Fruit fly (Drosophila melanogaster) whole organism, embryonic: ENCODE measurements around the gene CG16964.
A peak's percentile ranks its signal among the peaks of the same experiment; 100 is the strongest.

Experiments
- B-H2 ChIP-seq: fragments of 200-800 bp; sonication (Bioruptor generic); optimal IDR thresholded peaks from 2 replicates; lab custom pipeline; 2018; ENCODE audit warnings: missing biosample characterization, mild to moderate bottlenecking, missing genetic modification characterization
- Bteb2 ChIP-seq: fragments of 200-800 bp; sonication (Bioruptor generic); optimal IDR thresholded peaks from 2 replicates; lab custom pipeline; 2016; ENCODE audit warnings: missing biosample characterization, missing genetic modification characterization
- CG10321 ChIP-seq: fragments of 200-800 bp; sonication (Bioruptor generic); IDR thresholded peaks from 2 replicates; pipeline ENCODE4 v1.3.6; 2022; ENCODE audit warnings: missing biosample characterization, missing genetic modification characterization
- CG10543 ChIP-seq: fragments of 200-800 bp; sonication (Bioruptor generic); optimal IDR thresholded peaks from 3 replicates; lab custom pipeline; 2017; ENCODE audit warnings: missing biosample characterization, mild to moderate bottlenecking, missing genetic modification characterization, moderate library complexity
- CG11504 ChIP-seq: fragments of 200-800 bp; sonication (Bioruptor generic); optimal IDR thresholded peaks from 3 replicates; lab custom pipeline; 2019; ENCODE audit warnings: missing biosample characterization, mild to moderate bottlenecking, missing genetic modification characterization, moderate library complexity
- CG11560 ChIP-seq: fragments of 200-800 bp; sonication (Bioruptor generic); IDR thresholded peaks from 3 replicates; pipeline ENCODE4 v1.3.6; 2022; ENCODE audit warnings: missing biosample characterization, missing genetic modification characterization
- CG11695 ChIP-seq: fragments of 200-800 bp; sonication (Bioruptor generic); IDR thresholded peaks from 3 replicates; pipeline ENCODE4 v1.3.6; 2022; ENCODE audit warnings: missing biosample characterization, missing genetic modification characterization
- CG11723 ChIP-seq: fragments of 200-800 bp; sonication (Bioruptor generic); optimal IDR thresholded peaks from 2 replicates; lab custom pipeline; 2017; ENCODE audit warnings: missing biosample characterization, mild to moderate bottlenecking, missing genetic modification characterization
- CG13775 ChIP-seq: fragments of 200-800 bp; sonication (Bioruptor generic); optimal IDR thresholded peaks from 3 replicates; lab custom pipeline; 2017; ENCODE audit warnings: missing biosample characterization, mild to moderate bottlenecking, missing genetic modification characterization
- CG14014 ChIP-seq: fragments of 200-800 bp; sonication (Bioruptor generic); IDR thresholded peaks from 2 replicates; pipeline ENCODE4 v1.3.6; 2022; ENCODE audit warnings: missing biosample characterization, missing genetic modification characterization
- CG1603 ChIP-seq: fragments of 200-800 bp; sonication (Bioruptor generic); optimal IDR thresholded peaks from 2 replicates; lab custom pipeline; 2019; ENCODE audit warnings: missing biosample characterization, mild to moderate bottlenecking, missing genetic modification characterization, moderate library complexity
- CG17912 ChIP-seq: fragments of 200-800 bp; sonication (Bioruptor generic); optimal IDR thresholded peaks from 2 replicates; lab custom pipeline; 2018; ENCODE audit warnings: missing biosample characterization, mild to moderate bottlenecking, missing genetic modification characterization
- CG18011 ChIP-seq: fragments of 200-800 bp; sonication (Bioruptor generic); optimal IDR thresholded peaks from 2 replicates; lab custom pipeline; 2017; ENCODE audit warnings: missing biosample characterization, missing genetic modification characterization, mild to moderate bottlenecking, moderate library complexity, missing genotype
- CG30403 ChIP-seq: fragments of 200-800 bp; sonication (Bioruptor generic); optimal IDR thresholded peaks from 3 replicates; lab custom pipeline; 2016; ENCODE audit warnings: missing biosample characterization, missing genetic modification characterization
- CG32767 ChIP-seq: fragments of 200-800 bp; sonication (Bioruptor generic); IDR thresholded peaks from 2 replicates; pipeline ENCODE4 v1.3.6; 2022; ENCODE audit warnings: missing biosample characterization, missing genetic modification characterization
- CG3281 ChIP-seq: fragments of 200-800 bp; sonication (Bioruptor generic); optimal IDR thresholded peaks from 3 replicates; lab custom pipeline; 2017; ENCODE audit warnings: missing biosample characterization, mild to moderate bottlenecking, missing genetic modification characterization
- CG4424 ChIP-seq: fragments of 200-800 bp; sonication (Bioruptor generic); optimal IDR thresholded peaks from 3 replicates; lab custom pipeline; 2016; ENCODE audit warnings: missing biosample characterization, missing genetic modification characterization
- CG4707 ChIP-seq: fragments of 200-800 bp; sonication (Bioruptor generic); optimal IDR thresholded peaks from 2 replicates; lab custom pipeline; 2018; ENCODE audit warnings: missing biosample characterization, mild to moderate bottlenecking, missing genetic modification characterization, moderate library complexity
- CG5245 ChIP-seq: fragments of 200-800 bp; sonication (Bioruptor generic); optimal IDR thresholded peaks from 3 replicates; lab custom pipeline; 2016; ENCODE audit warnings: missing biosample characterization, missing genetic modification characterization
- CG6654 ChIP-seq: fragments of 200-800 bp; sonication (Bioruptor generic); optimal IDR thresholded peaks from 2 replicates; lab custom pipeline; 2017; ENCODE audit warnings: missing biosample characterization, mild to moderate bottlenecking, missing genetic modification characterization
- CG7271 ChIP-seq: fragments of 200-800 bp; sonication (Bioruptor generic); optimal IDR thresholded peaks from 2 replicates; lab custom pipeline; 2018; ENCODE audit warnings: missing biosample characterization, mild to moderate bottlenecking, missing genetic modification characterization, moderate library complexity
- CG7372 ChIP-seq: fragments of 200-800 bp; sonication (Bioruptor generic); IDR thresholded peaks from 2 replicates; pipeline ENCODE4 v1.3.6; 2022; ENCODE audit warnings: missing biosample characterization, missing genetic modification characterization
- CG7745 ChIP-seq: fragments of 200-800 bp; sonication (Bioruptor generic); optimal IDR thresholded peaks from 2 replicates; lab custom pipeline; 2018; ENCODE audit warnings: missing biosample characterization, mild to moderate bottlenecking, missing genetic modification characterization, moderate library complexity
- CG8281 ChIP-seq: fragments of 200-800 bp; sonication (Bioruptor generic); optimal IDR thresholded peaks from 2 replicates; lab custom pipeline; 2018; ENCODE audit warnings: missing biosample characterization, mild to moderate bottlenecking, missing genetic modification characterization, moderate library complexity
- Doc3 ChIP-seq: fragments of 200-800 bp; sonication (Bioruptor generic); IDR thresholded peaks from 3 replicates; pipeline ENCODE4 v1.3.6; 2022; ENCODE audit warnings: missing biosample characterization, missing genetic modification characterization; ENCODE audit not compliant: partially characterized antibody
- Fer3 ChIP-seq: fragments of 200-800 bp; sonication (Bioruptor generic); optimal IDR thresholded peaks from 2 replicates; lab custom pipeline; 2018; ENCODE audit warnings: missing biosample characterization, mild to moderate bottlenecking, missing genetic modification characterization, moderate library complexity
- HLHmδ ChIP-seq: fragments of 200-800 bp; sonication (Bioruptor generic); optimal IDR thresholded peaks from 2 replicates; lab custom pipeline; 2018; ENCODE audit warnings: missing biosample characterization, mild to moderate bottlenecking, missing genetic modification characterization, moderate library complexity
- Hand ChIP-seq: fragments of 200-800 bp; sonication (Bioruptor generic); optimal IDR thresholded peaks from 2 replicates; lab custom pipeline; 2017; ENCODE audit warnings: mild to moderate bottlenecking, missing biosample characterization, missing genetic modification reagents, missing genetic modification characterization
- HmgZ ChIP-seq: fragments of 200-800 bp; sonication (Bioruptor generic); optimal IDR thresholded peaks from 2 replicates; lab custom pipeline; 2018; ENCODE audit warnings: missing biosample characterization, mild to moderate bottlenecking, missing genetic modification characterization
- Hr3 ChIP-seq: fragments of 200-800 bp; sonication (Bioruptor generic); optimal IDR thresholded peaks from 3 replicates; lab custom pipeline; 2016; ENCODE audit warnings: missing biosample characterization, missing genetic modification characterization
- Nf-YC ChIP-seq: fragments of 200-800 bp; optimal IDR thresholded peaks from 3 replicates; lab custom pipeline; 2019; ENCODE audit warnings: missing biosample characterization, mild to moderate bottlenecking, missing genetic modification characterization, moderate library complexity
- Trl ChIP-seq, 3 experiments: fragments of >200 bp in 2 of 3; fragments of 200-800 bp in 1 of 3; sonication (Bioruptor generic) in 1 of 3; optimal IDR thresholded peaks; 2 replicates in 1 of 3; 3 replicates in 2 of 3; lab custom pipeline; 2016 to 2017; ENCODE audit warnings: missing biosample characterization in 1 of 3, missing genetic modification characterization in 1 of 3
- ab ChIP-seq: fragments of 200-800 bp; sonication (Bioruptor generic); optimal IDR thresholded peaks from 2 replicates; lab custom pipeline; 2016; ENCODE audit warnings: missing biosample characterization, missing genetic modification characterization
- ase ChIP-seq: fragments of 200-800 bp; sonication (Bioruptor generic); IDR thresholded peaks from 3 replicates; pipeline ENCODE4 v1.3.6; 2022; ENCODE audit warnings: missing biosample characterization, missing genetic modification characterization
- bcd ChIP-seq: fragments of 200-800 bp; sonication (Bioruptor generic); optimal IDR thresholded peaks from 2 replicates; lab custom pipeline; 2017; ENCODE audit warnings: missing biosample characterization, mild to moderate bottlenecking, missing genetic modification characterization
- bigmax ChIP-seq: fragments of 200-800 bp; sonication (Bioruptor generic); optimal IDR thresholded peaks from 2 replicates; lab custom pipeline; 2018; ENCODE audit warnings: missing biosample characterization, mild to moderate bottlenecking, missing genetic modification characterization
- cas ChIP-seq: fragments of 200-800 bp; sonication (Bioruptor generic); IDR thresholded peaks from 2 replicates; pipeline ENCODE4 v1.3.6; 2022; ENCODE audit warnings: missing biosample characterization, missing genetic modification characterization
- corto ChIP-seq: fragments of 200-800 bp; sonication (Bioruptor generic); optimal IDR thresholded peaks from 2 replicates; lab custom pipeline; 2016; ENCODE audit warnings: missing biosample characterization, mild to moderate bottlenecking, missing genetic modification characterization, moderate library complexity
- crc ChIP-seq: fragments of 200-800 bp; sonication (Bioruptor generic); optimal IDR thresholded peaks from 2 replicates; lab custom pipeline; 2016; ENCODE audit warnings: missing biosample characterization, missing genetic modification characterization
- en ChIP-seq: fragments of 200-800 bp; sonication (Bioruptor generic); optimal IDR thresholded peaks from 2 replicates; lab custom pipeline; 2016; ENCODE audit warnings: missing biosample characterization, missing genetic modification characterization
- gro ChIP-seq: fragments of 200-800 bp; sonication (Bioruptor generic); optimal IDR thresholded peaks from 2 replicates; lab custom pipeline; 2016; ENCODE audit warnings: missing biosample characterization, missing genetic modification characterization
- gsb-n ChIP-seq: fragments of 200-800 bp; sonication (Bioruptor generic); optimal IDR thresholded peaks from 3 replicates; lab custom pipeline; 2018; ENCODE audit warnings: missing biosample characterization, mild to moderate bottlenecking, missing genetic modification characterization
- gt ChIP-seq: fragments of 200-800 bp; sonication (Bioruptor generic); IDR thresholded peaks from 2 replicates; pipeline ENCODE4 v1.3.6; 2022; ENCODE audit warnings: missing biosample characterization, missing genetic modification characterization
- h ChIP-seq: fragments of >200 bp; optimal IDR thresholded peaks from 2 replicates; lab custom pipeline; 2017
- ham ChIP-seq: fragments of 200-800 bp; sonication (Bioruptor generic); IDR thresholded peaks from 2 replicates; pipeline ENCODE4 v1.3.6; 2022; ENCODE audit warnings: missing biosample characterization, missing genetic modification characterization
- oc ChIP-seq: fragments of 200-800 bp; sonication (Bioruptor generic); optimal IDR thresholded peaks from 2 replicates; lab custom pipeline; 2018; ENCODE audit warnings: missing biosample characterization, mild to moderate bottlenecking, missing genetic modification characterization, moderate library complexity
- otp ChIP-seq: fragments of 200-800 bp; sonication (Bioruptor generic); IDR thresholded peaks from 3 replicates; pipeline ENCODE4, ENCODE4 v1.3.6; 2022; ENCODE audit warnings: missing biosample characterization, missing genetic modification characterization
- sens-2 ChIP-seq: fragments of 200-800 bp; sonication (Bioruptor generic); IDR thresholded peaks from 2 replicates; pipeline ENCODE4 v1.3.6; 2022; ENCODE audit warnings: missing biosample characterization, missing genetic modification characterization
- sima ChIP-seq: fragments of 200-800 bp; sonication (Bioruptor generic); optimal IDR thresholded peaks from 2 replicates; lab custom pipeline; 2016; ENCODE audit warnings: missing biosample characterization, missing genetic modification characterization
- trem ChIP-seq: fragments of 200-800 bp; optimal IDR thresholded peaks from 3 replicates; lab custom pipeline; 2019; ENCODE audit warnings: missing biosample characterization, mild to moderate bottlenecking, missing genetic modification characterization, moderate library complexity
- zen ChIP-seq: fragments of 200-800 bp; sonication (Bioruptor generic); optimal IDR thresholded peaks from 3 replicates; lab custom pipeline; 2018; ENCODE audit warnings: missing biosample characterization, mild to moderate bottlenecking, missing genetic modification characterization, moderate library complexity

Gene CG16964

dm6 chr2L:11949917-11950316 is 2.2 kb downstream of the CG16964 start (continued):
- TF ChIP-seq Hr3 (GFP tag; lab: Kevin White, UChicago) (no peak), CG4424 (GFP tag; lab: Kevin White, UChicago) (peak; percentile 8), corto (GFP tag; lab: Kevin White, UChicago) (no peak), CG7745 (tag; lab: Kevin White, UChicago) (no peak), crc (GFP tag; lab: Kevin White, UChicago) (no peak), gsb-n (tag; lab: Kevin White, UChicago) (no peak), CG18011 (GFP tag; lab: Kevin White, UChicago) (no peak), CG6654 (no peak), h (lab: Kevin White, UChicago) (no peak), CG1603 (tag; lab: Kevin White, UChicago) (peak; percentile 79), ham (no peak), gt (GFP tag; lab: Robert Waterston, UW) (no peak), zen (tag; lab: Kevin White, UChicago) (peak; percentile 62), CG13775 (peak; percentile 22), ase (0 out of 3 replicates have a peak, but pooled peaks have one; percentile 17), CG30403 (GFP tag; lab: Kevin White, UChicago) (peak; percentile 36), sima (no peak), CG32767 (GFP tag; lab: Robert Waterston, UW) (peak; percentile 47; the same call in 1 of the 2 replicates), CG11504 (tag; lab: Kevin White, UChicago) (peak; percentile 69), otp (GFP tag; lab: Robert Waterston, UW) (peak; percentile 37; the same call in 1 of the 3 replicates), CG4707 (no peak), CG11560 (no peak), B-H2 (GFP tag; lab: Kevin White, UChicago) (no peak), Nf-YC (tag; lab: Kevin White, UChicago) (no peak), trem (tag; lab: Kevin White, UChicago) (no peak), Trl (optimal IDR thresholded peaks at IDR 0.05; lab: Kevin White, UChicago) (no peak), Trl (GFP tag; optimal IDR thresholded peaks at IDR 0.05; lab: Kevin White, UChicago) (peak; percentile 22), oc (tag; lab: Kevin White, UChicago) (peak; percentile 37), sens-2 (GFP tag; lab: Robert Waterston, UW) (peak; percentile 51; the same call in 1 of the 2 replicates), Doc3 (no peak), CG14014 (GFP tag; lab: Robert Waterston, UW) (peak; percentile 50; the same call in 1 of the 2 replicates), gro (no peak), en (GFP tag; lab: Kevin White, UChicago) (no peak), Hand (no peak), CG7372 (GFP tag; lab: Robert Waterston, UW) (no peak), bcd (GFP tag; lab: Kevin White, UChicago) (no peak), CG3281 (GFP tag; lab: Kevin White, UChicago) (no peak), CG10543 (GFP tag; lab: Kevin White, UChicago) (no peak), Fer3 (tag; lab: Kevin White, UChicago) (no peak), HmgZ (tag; lab: Kevin White, UChicago) (no peak), CG5245 (GFP tag; lab: Kevin White, UChicago) (peak; percentile 2), CG7271 (no peak), CG8281 (tag; lab: Kevin White, UChicago) (no peak), ab (GFP tag; lab: Kevin White, UChicago) (no peak), bigmax (no peak), cas (GFP tag; lab: Robert Waterston, UW) (no peak), CG17912 (GFP tag; lab: Kevin White, UChicago) (no peak), CG11695 (0 out of 3 replicates have a peak, but pooled peaks have one; percentile 35), CG10321 (GFP tag; lab: Robert Waterston, UW) (no peak), HLHmδ (no peak), Bteb2 (GFP tag; lab: Kevin White, UChicago) (no peak), CG11723 (peak; percentile 3)
